Worm (Caenorhabditis elegans) whole organism, L1 larva: ENCODE measurements around the gene str-165.

ENCODE experiments used
- Y116A8C.19 ChIP-seq: sonication (generic microtip); optimal IDR thresholded peaks from 2 replicates; lab custom pipeline; 2016; ENCODE audit warnings: missing compliant biosample characterization, missing genetic modification characterization, borderline replicate concordance
- aha-1 ChIP-seq: fragments of 150-350 bp; optimal IDR thresholded peaks from 2 replicates; lab custom pipeline; 2014; ENCODE audit warnings: missing biosample characterization, missing genetic modification characterization
- aly-2 ChIP-seq: fragments of 150-350 bp; optimal IDR thresholded peaks from 2 replicates; lab custom pipeline; 2014; ENCODE audit warnings: missing biosample characterization, missing genetic modification characterization
- ama-1 ChIP-seq: fragments of 150-350 bp; optimal IDR thresholded peaks from 2 replicates; lab custom pipeline; 2014
- ceh-63 ChIP-seq: fragments of 200-800 bp; sonication (Bioruptor generic); optimal IDR thresholded peaks from 2 replicates; lab custom pipeline; 2018; ENCODE audit warnings: mild to moderate bottlenecking, missing genetic modification characterization, missing compliant biosample characterization
- ceh-82 ChIP-seq, 3 experiments: fragments of 150-350 bp in 1 of 3; sonication (generic microtip) in 2 of 3; optimal IDR thresholded peaks; 2 replicates each; lab custom pipeline; 2014 to 2017; ENCODE audit warnings: missing biosample characterization in 3 of 3, missing genetic modification characterization in 3 of 3
- ceh-90 ChIP-seq: sonication (generic microtip); optimal IDR thresholded peaks from 2 replicates; lab custom pipeline; 2016; ENCODE audit warnings: missing genetic modification characterization, missing compliant biosample characterization
- ces-1 ChIP-seq: fragments of 150-350 bp; optimal IDR thresholded peaks from 2 replicates; lab custom pipeline; 2014; ENCODE audit warnings: missing biosample characterization, missing genetic modification reagents, missing genetic modification characterization
- efl-1 ChIP-seq, 4 experiments: fragments of 150-350 bp; optimal IDR thresholded peaks in 3 of 4; peaks in 1 of 4; 1 replicate in 1 of 4; 2 replicates in 3 of 4; lab custom pipeline; 2014; ENCODE audit warnings: missing biosample characterization in 2 of 4, missing genetic modification characterization in 2 of 4, missing genetic modification reagents in 2 of 4
- egl-13 ChIP-seq: sonication (generic microtip); optimal IDR thresholded peaks from 2 replicates; lab custom pipeline; 2016; ENCODE audit warnings: missing genotype, missing genetic modification reagents, missing genetic modification characterization, missing compliant biosample characterization
- elt-2 ChIP-seq: sonication (generic microtip); optimal IDR thresholded peaks from 2 replicates; lab custom pipeline; 2016; ENCODE audit warnings: missing genetic modification characterization, mild to moderate bottlenecking, inconsistent platforms, missing compliant biosample characterization, missing genetic modification reagents
- elt-3 ChIP-seq, 6 experiments: fragments of 150-350 bp in 1 of 6; sonication (generic microtip); optimal IDR thresholded peaks; 2 replicates each; lab custom pipeline; 2017 to 2018; ENCODE audit warnings: missing biosample characterization in 6 of 6, missing genetic modification characterization in 6 of 6, inconsistent platforms in 1 of 6
- ets-5 ChIP-seq: fragments of 200-800 bp; sonication (Bioruptor generic); IDR thresholded peaks from 2 replicates; pipeline ENCODE4 v1.3.6; 2022; ENCODE audit warnings: missing genetic modification characterization, missing compliant biosample characterization
- fkh-10 ChIP-seq: sonication (generic microtip); optimal IDR thresholded peaks from 2 replicates; lab custom pipeline; 2017; ENCODE audit warnings: missing biosample characterization, missing genetic modification reagents, missing genetic modification characterization
- fkh-4 ChIP-seq: sonication (generic microtip); optimal IDR thresholded peaks from 2 replicates; lab custom pipeline; 2016; ENCODE audit warnings: missing compliant biosample characterization, missing genetic modification characterization, borderline replicate concordance
- fkh-8 ChIP-seq: sonication (generic microtip); optimal IDR thresholded peaks from 2 replicates; lab custom pipeline; 2016; ENCODE audit warnings: mild to moderate bottlenecking, missing genetic modification characterization, missing compliant biosample characterization
- hlh-17 ChIP-seq: fragments of 200-800 bp; sonication (Bioruptor generic); optimal IDR thresholded peaks from 2 replicates; lab custom pipeline; 2018; ENCODE audit warnings: missing genetic modification characterization, mild to moderate bottlenecking, missing compliant biosample characterization, moderate library complexity, borderline replicate concordance
- hlh-4 ChIP-seq: sonication (generic microtip); optimal IDR thresholded peaks from 2 replicates; lab custom pipeline; 2016; ENCODE audit warnings: mild to moderate bottlenecking, missing genetic modification characterization, missing compliant biosample characterization
- irx-1 ChIP-seq: sonication (generic microtip); optimal IDR thresholded peaks from 2 replicates; lab custom pipeline; 2016; ENCODE audit warnings: missing genetic modification characterization, missing compliant biosample characterization
- isw-1 ChIP-seq: fragments of 200-800 bp; sonication (Bioruptor generic); IDR thresholded peaks from 2 replicates; pipeline ENCODE4 v1.3.6; 2022; ENCODE audit warnings: missing genetic modification characterization, missing compliant biosample characterization
- lin-13 ChIP-seq: fragments of 150-350 bp; optimal IDR thresholded peaks from 2 replicates; lab custom pipeline; 2014; ENCODE audit warnings: missing biosample characterization, missing genetic modification reagents, missing genetic modification characterization
- lin-14 ChIP-seq: fragments of 200-800 bp; sonication (Bioruptor generic); optimal IDR thresholded peaks from 2 replicates; lab custom pipeline; 2018; ENCODE audit warnings: mild to moderate bottlenecking, missing genetic modification characterization, moderate library complexity, missing compliant biosample characterization
- lin-35 ChIP-seq, 2 experiments: fragments of 150-350 bp; optimal IDR thresholded peaks; 2 replicates each; lab custom pipeline; 2014; ENCODE audit warnings: missing biosample characterization in 2 of 2, missing genetic modification characterization in 2 of 2, missing genetic modification reagents in 2 of 2
- lin-39 ChIP-seq: fragments of 150-350 bp; optimal IDR thresholded peaks from 2 replicates; lab custom pipeline; 2014; ENCODE audit warnings: missing biosample characterization, missing genetic modification reagents, missing genetic modification characterization
- lir-3 ChIP-seq: sonication (generic microtip); optimal IDR thresholded peaks from 2 replicates; lab custom pipeline; 2016; ENCODE audit warnings: mild to moderate bottlenecking, missing genetic modification characterization, moderate library complexity, missing compliant biosample characterization; ENCODE audit not compliant: poor library complexity
- mab-9 ChIP-seq: fragments of 200-800 bp; sonication (Bioruptor generic); IDR thresholded peaks from 2 replicates; pipeline ENCODE4 v1.3.6; 2022; ENCODE audit warnings: missing genetic modification reagents, missing genetic modification characterization, missing compliant biosample characterization
- nhr-19 ChIP-seq: fragments of 200-800 bp; sonication (Bioruptor generic); conservative IDR thresholded peaks from 2 replicates; pipeline ENCODE4 v1.3.6; 2022; ENCODE audit warnings: missing genetic modification characterization, missing compliant biosample characterization
- nhr-20 ChIP-seq: sonication (generic microtip); optimal IDR thresholded peaks from 2 replicates; lab custom pipeline; 2016; ENCODE audit warnings: mild to moderate bottlenecking, missing genetic modification characterization, missing compliant biosample characterization
- nhr-237 ChIP-seq: fragments of 150-350 bp; optimal IDR thresholded peaks from 2 replicates; lab custom pipeline; 2014; ENCODE audit warnings: missing biosample characterization, missing genetic modification characterization
- nhr-71 ChIP-seq: sonication (generic microtip); optimal IDR thresholded peaks from 2 replicates; lab custom pipeline; 2016; ENCODE audit warnings: mild to moderate bottlenecking, missing genetic modification characterization, moderate library complexity, missing compliant biosample characterization
- nhr-76 ChIP-seq: sonication (generic microtip); optimal IDR thresholded peaks from 2 replicates; lab custom pipeline; 2017; ENCODE audit warnings: missing biosample characterization, missing genetic modification characterization
- nhr-84 ChIP-seq: sonication (generic microtip); optimal IDR thresholded peaks from 2 replicates; lab custom pipeline; 2017; ENCODE audit warnings: missing biosample characterization, missing genetic modification characterization
- nhr-85 ChIP-seq: sonication (generic microtip); peaks from one replicate; lab custom pipeline; 2016; ENCODE audit warnings: missing genetic modification characterization, inconsistent platforms, missing compliant biosample characterization
- nhr-90 ChIP-seq: sonication (generic microtip); optimal IDR thresholded peaks from 2 replicates; lab custom pipeline; 2016; ENCODE audit warnings: mild to moderate bottlenecking, missing genetic modification characterization, missing compliant biosample characterization; ENCODE audit not compliant: poor library complexity
- pag-3 ChIP-seq: sonication (generic microtip); optimal IDR thresholded peaks from 2 replicates; lab custom pipeline; 2017; ENCODE audit warnings: missing genetic modification characterization, mild to moderate bottlenecking, missing compliant biosample characterization, antibody characterized with exemption, borderline replicate concordance; ENCODE audit not compliant: insufficient read depth
- pax-3 ChIP-seq: fragments of 200-800 bp; sonication (Bioruptor generic); optimal IDR thresholded peaks from 2 replicates; lab custom pipeline; 2018; ENCODE audit warnings: mild to moderate bottlenecking, missing genetic modification characterization, moderate library complexity, missing compliant biosample characterization
- pqm-1 ChIP-seq: sonication (generic microtip); optimal IDR thresholded peaks from 3 replicates; lab custom pipeline; 2017; ENCODE audit warnings: missing biosample characterization, missing genetic modification characterization
- snpc-4 ChIP-seq: fragments of 150-350 bp; optimal IDR thresholded peaks from 2 replicates; lab custom pipeline; 2014; ENCODE audit warnings: missing biosample characterization, missing genetic modification characterization
- snu-23 ChIP-seq: sonication (generic microtip); optimal IDR thresholded peaks from 2 replicates; lab custom pipeline; 2016; ENCODE audit warnings: missing genetic modification characterization, missing compliant biosample characterization
- sox-4 ChIP-seq: sonication (generic microtip); optimal IDR thresholded peaks from 2 replicates; lab custom pipeline; 2016; ENCODE audit warnings: missing genetic modification characterization, missing compliant biosample characterization
- sptf-1 ChIP-seq: fragments of 150-350 bp; optimal IDR thresholded peaks from 2 replicates; lab custom pipeline; 2014; ENCODE audit warnings: missing biosample characterization, missing genetic modification characterization
- swsn-7 ChIP-seq: sonication (generic microtip); optimal IDR thresholded peaks from 2 replicates; lab custom pipeline; 2016; ENCODE audit warnings: missing genetic modification characterization, missing compliant biosample characterization
- unc-86 ChIP-seq: sonication (generic microtip); optimal IDR thresholded peaks from 2 replicates; lab custom pipeline; 2016; ENCODE audit warnings: missing genetic modification characterization, missing compliant biosample characterization
- xbp-1 ChIP-seq: sonication (generic microtip); optimal IDR thresholded peaks from 2 replicates; lab custom pipeline; 2016; ENCODE audit warnings: missing genetic modification characterization, missing compliant biosample characterization
- zag-1 ChIP-seq: fragments of 150-350 bp; optimal IDR thresholded peaks from 2 replicates; lab custom pipeline; 2014; ENCODE audit warnings: missing biosample characterization, missing genetic modification characterization
- zip-4 ChIP-seq: fragments of 200-800 bp; sonication (Bioruptor generic); optimal IDR thresholded peaks from 2 replicates; lab custom pipeline; 2018; ENCODE audit warnings: mild to moderate bottlenecking, missing genetic modification characterization, moderate library complexity, missing compliant biosample characterization
- ztf-11 ChIP-seq, 2 experiments: sonication (generic microtip); optimal IDR thresholded peaks; 2 replicates each; lab custom pipeline; 2016 to 2017; ENCODE audit warnings: missing genetic modification characterization in 2 of 2, missing biosample characterization in 1 of 2, missing compliant biosample characterization in 1 of 2

str-165 gene

ce11 chrV:13790557-13790956, 40.4 kb upstream of the str-165 start (continued):
- peak; percentile 4 for TF ChIP-seq unc-86 (tag; lab: Kevin White, UChicago)
- no peak for TF ChIP-seq isw-1 (GFP tag; lab: Robert Waterston, UW)
- peak; percentile 63 for TF ChIP-seq nhr-20 (tag; lab: Kevin White, UChicago)
- no peak for TF ChIP-seq nhr-84 (tag; lab: Kevin White, UChicago)
- no peak for TF ChIP-seq zip-4
- TF ChIP-seq elt-3 (tag; optimal IDR thresholded peaks at IDR 0.05; lab: Kevin White, UChicago) = peak in 2 of 6 experiments; percentile 54 to 67
- TF ChIP-seq nhr-237 (tag; lab: Kevin White, UChicago) = no peak
- TF ChIP-seq xbp-1 (tag; lab: Kevin White, UChicago) = no peak
- TF ChIP-seq pqm-1 (tag; lab: Kevin White, UChicago) = no peak
- TF ChIP-seq irx-1 (tag; lab: Kevin White, UChicago) = no peak
- TF ChIP-seq ceh-82 (tag; optimal IDR thresholded peaks at IDR 0.05; lab: Kevin White, UChicago) = no peak
- no peak for TF ChIP-seq aly-2 (tag; lab: Kevin White, UChicago)
- TF ChIP-seq snpc-4 (tag; lab: Kevin White, UChicago) = no peak
- no peak for TF ChIP-seq ceh-63
- TF ChIP-seq ama-1 (lab: Kevin White, UChicago) = no peak
- peak; percentile 48 for TF ChIP-seq nhr-90 (tag; lab: Kevin White, UChicago)
- no peak for TF ChIP-seq hlh-17 (GFP tag; lab: Kevin White, UChicago)
- peak in 1 of 2 experiments; percentile 57 for TF ChIP-seq lin-35 (GFP tag; optimal IDR thresholded peaks at IDR 0.05; lab: Kevin White, UChicago)
- no peak for TF ChIP-seq zag-1
- TF ChIP-seq sptf-1 = no peak
- no peak for TF ChIP-seq lin-39 (tag; lab: Kevin White, UChicago)
- no peak for TF ChIP-seq efl-1 (optimal IDR thresholded peaks at IDR 0.05; lab: Kevin White, UChicago)
- TF ChIP-seq efl-1 (GFP tag; optimal IDR thresholded peaks at IDR 0.05 in 1 of 2; lab: Kevin White, UChicago) = no peak
- peak in 1 of 2 experiments; percentile 25 for TF ChIP-seq ztf-11 (tag; optimal IDR thresholded peaks at IDR 0.05; lab: Kevin White, UChicago)
- TF ChIP-seq Y116A8C.19 (tag; lab: Kevin White, UChicago) = no peak
- no peak for TF ChIP-seq elt-2
- TF ChIP-seq nhr-76 (tag; lab: Kevin White, UChicago) = no peak
- TF ChIP-seq ets-5 = no peak
- TF ChIP-seq fkh-4 (tag; lab: Kevin White, UChicago) = no peak
- TF ChIP-seq swsn-7 (tag; lab: Kevin White, UChicago) = no peak
- TF ChIP-seq nhr-85 (tag; lab: Kevin White, UChicago) = peak; percentile 93
- no peak for TF ChIP-seq egl-13 (tag; lab: Kevin White, UChicago)
- TF ChIP-seq sox-4 = no peak
- TF ChIP-seq ceh-90 (tag; lab: Kevin White, UChicago) = no peak

- TF ChIP-seq ces-1 (GFP tag; lab: Kevin White, UChicago) (no peak), lin-13 (no peak), efl-1 (optimal IDR thresholded peaks at IDR 0.05; lab: Kevin White, UChicago) (no peak), efl-1 (GFP tag; optimal IDR thresholded peaks at IDR 0.05 in 1 of 2; lab: Kevin White, UChicago) (no peak), hlh-4 (tag; lab: Kevin White, UChicago) (no peak), unc-86 (tag; lab: Kevin White, UChicago) (no peak), fkh-8 (tag; lab: Kevin White, UChicago) (no peak), pag-3 (tag; lab: Kevin White, UChicago) (no peak)
These were observed 36.9 kb upstream of the str-165 start for ce11 chrV:13794046-13794445.

ce11 chrV:13796246-13796776, 34.6 kb upstream of the str-165 start, which contains the start of gene twk-32:
Gene twk-32 (plus strand): TSS chrV:13796641.
- TF ChIP-seq aha-1 (tag; lab: Kevin White, UChicago) (no peak), lir-3 (peak; percentile 13), Y116A8C.19 (tag; lab: Kevin White, UChicago) (no peak), pag-3 (tag; lab: Kevin White, UChicago) (no peak), pax-3 (tag; lab: Kevin White, UChicago) (peak; percentile 48), lin-14 (GFP tag; lab: Kevin White, UChicago) (peak; percentile 17), egl-13 (tag; lab: Kevin White, UChicago) (no peak), ceh-90 (tag; lab: Kevin White, UChicago) (no peak), xbp-1 (tag; lab: Kevin White, UChicago) (no peak), snu-23 (GFP tag; lab: Kevin White, UChicago) (peak; percentile 2), nhr-19 (GFP tag; lab: Robert Waterston, UW) (peak; percentile 29; the same call in 1 of the 2 replicates), nhr-71 (tag; lab: Kevin White, UChicago) (peak; percentile 23), fkh-10 (GFP tag; lab: Kevin White, UChicago) (no peak), nhr-20 (tag; lab: Kevin White, UChicago) (peak; percentile 25), mab-9 (GFP tag; lab: Robert Waterston, UW) (no peak)
- TF ChIP-seq, all 84 proteins: peak for 7
